Worm (Caenorhabditis elegans): ENCODE results near the gene F29C12.6.
"Not testable (repeated sequence)": the region's sequence is repeated elsewhere in the genome, so short reads cannot be mapped to it uniquely, and the experiment has no call there.

The F29C12.6 gene

DNA sequence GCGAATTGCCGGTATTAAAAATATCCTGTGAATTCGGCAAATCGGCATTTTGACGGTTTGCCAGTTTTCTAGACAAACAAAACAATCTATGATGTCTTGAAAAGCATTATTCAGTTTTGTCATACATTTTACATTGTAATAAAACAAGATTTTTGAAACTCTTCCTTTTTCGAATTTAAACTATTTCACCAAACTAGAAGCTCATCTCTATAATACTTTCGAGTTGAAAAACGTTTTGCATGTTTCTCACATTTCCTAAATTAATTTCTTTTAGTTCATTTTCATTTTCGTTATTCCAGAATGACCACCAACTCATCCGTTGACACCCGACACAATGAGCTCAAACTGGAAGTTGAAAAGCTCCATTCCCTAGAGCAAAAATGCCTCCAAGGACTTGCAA is at the start of gene F29C12.6:
Gene F29C12.6, plus strand, starts transcription at position 301 of the 400 bp plus-strand sequence.
- no peak for TF ChIP-seq dao-5 (tag; optimal IDR thresholded peaks at IDR 0.05)
- no peak for TF ChIP-seq him-1 (tag; optimal IDR thresholded peaks at IDR 0.05)
- TF ChIP-seq W03F9.2 (tag; optimal IDR thresholded peaks at IDR 0.05), result no peak

DNA sequence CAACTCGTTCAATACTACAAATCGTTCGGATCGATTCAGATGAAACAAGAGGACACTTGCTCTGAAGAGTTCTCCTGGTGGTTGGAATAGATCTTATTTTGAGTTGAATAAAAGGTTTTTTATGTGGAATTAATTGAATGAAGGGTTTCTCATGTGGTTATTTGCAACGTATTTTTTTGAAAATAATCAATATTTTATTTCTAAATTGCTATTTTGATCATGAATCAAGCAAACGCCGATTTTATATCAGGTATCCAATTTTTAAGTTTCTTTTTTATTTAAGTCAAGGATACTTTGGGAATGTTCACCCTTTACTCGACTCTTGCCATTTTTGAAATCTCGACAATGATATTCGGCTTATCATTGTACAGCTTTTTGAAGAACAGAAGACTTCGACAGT is 49.1 kb upstream of the F29C12.6 start, which contains the start of gene Y81G3A.2:
Gene Y81G3A.2, plus strand, starts transcription at position 301 of the 400 bp plus-strand sequence.
- not testable (repeated sequence) for TF ChIP-seq W03F9.2, dao-5, him-1 (tag; optimal IDR thresholded peaks at IDR 0.05)

DNA sequence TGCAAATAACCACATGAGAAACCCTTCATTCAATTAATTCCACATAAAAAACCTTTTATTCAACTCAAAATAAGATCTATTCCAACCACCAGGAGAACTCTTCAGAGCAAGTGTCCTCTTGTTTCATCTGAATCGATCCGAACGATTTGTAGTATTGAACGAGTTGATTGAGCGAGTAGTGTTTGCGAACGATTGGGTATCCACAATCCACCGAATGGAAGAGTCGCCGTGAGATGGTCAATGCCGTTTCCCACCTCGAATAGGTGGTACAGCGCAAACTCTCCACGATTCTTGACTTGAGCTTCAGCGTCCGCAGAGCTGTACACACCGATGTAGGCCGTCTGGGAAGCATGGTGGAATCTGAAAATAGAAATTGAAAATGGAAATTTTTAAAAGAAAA is 47.3 kb upstream of the F29C12.6 start, which contains the start of gene Y81G3A.6:
Gene Y81G3A.6, minus strand, starts transcription at position 101 of the 400 bp plus-strand sequence.
- not testable (repeated sequence) for TF ChIP-seq W03F9.2, him-1, dao-5 (tag; optimal IDR thresholded peaks at IDR 0.05)

DNA sequence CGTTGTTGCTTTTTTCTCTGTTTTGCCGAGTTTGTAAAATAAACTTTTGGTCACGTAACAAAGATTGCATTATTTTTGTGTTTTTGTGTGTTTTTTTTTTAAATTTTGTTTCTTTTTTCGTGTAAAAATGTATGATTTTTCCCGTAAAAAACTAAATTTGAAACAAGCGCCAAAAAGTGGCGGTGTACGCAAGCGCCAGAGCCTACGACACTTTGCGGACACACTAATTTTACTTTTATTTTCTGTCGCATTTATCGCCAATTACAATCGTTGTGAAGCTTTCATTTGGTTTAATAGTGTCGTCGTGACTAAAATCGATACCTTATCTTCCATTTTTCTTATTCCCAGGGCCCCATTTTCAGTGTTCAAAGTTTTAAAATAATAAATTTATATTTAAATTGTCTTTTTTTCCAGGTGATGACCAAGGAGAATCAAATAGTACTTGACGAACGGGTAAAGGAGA is 45.9 kb upstream of the F29C12.6 start, which contains the start of the genes Y81G3A.1 and gcn-2:
Gene Y81G3A.1, minus strand, starts transcription at position 175 of the 463 bp plus-strand sequence.
Gene gcn-2, plus strand, starts transcription at position 413 of the 463 bp plus-strand sequence.
- TF ChIP-seq W03F9.2 (tag; optimal IDR thresholded peaks at IDR 0.05), result no peak
- TF ChIP-seq dao-5 (tag; optimal IDR thresholded peaks at IDR 0.05), result no peak
- TF ChIP-seq him-1 (tag; optimal IDR thresholded peaks at IDR 0.05), result no peak

DNA sequence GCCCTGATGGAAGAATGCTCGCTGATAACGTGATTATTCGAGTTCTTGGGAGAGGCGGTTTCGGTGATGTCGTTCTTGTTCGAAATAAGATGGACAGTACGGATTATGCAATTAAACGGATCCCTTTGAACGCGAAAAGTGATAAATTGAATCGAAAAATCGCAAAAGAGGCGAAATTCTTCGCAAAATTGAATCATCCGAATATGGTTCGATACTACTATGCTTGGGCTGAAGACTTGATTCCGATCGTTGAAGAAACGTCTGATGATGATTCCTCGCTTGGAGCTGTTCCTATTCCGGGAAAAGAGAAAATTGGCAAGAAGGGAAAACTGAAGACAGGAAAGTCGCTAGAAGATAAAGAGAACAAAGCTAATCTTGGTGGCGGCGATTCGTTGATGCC is 43.8 kb upstream of the F29C12.6 start:
- TF ChIP-seq dao-5 (tag; optimal IDR thresholded peaks at IDR 0.05), result no peak

DNA sequence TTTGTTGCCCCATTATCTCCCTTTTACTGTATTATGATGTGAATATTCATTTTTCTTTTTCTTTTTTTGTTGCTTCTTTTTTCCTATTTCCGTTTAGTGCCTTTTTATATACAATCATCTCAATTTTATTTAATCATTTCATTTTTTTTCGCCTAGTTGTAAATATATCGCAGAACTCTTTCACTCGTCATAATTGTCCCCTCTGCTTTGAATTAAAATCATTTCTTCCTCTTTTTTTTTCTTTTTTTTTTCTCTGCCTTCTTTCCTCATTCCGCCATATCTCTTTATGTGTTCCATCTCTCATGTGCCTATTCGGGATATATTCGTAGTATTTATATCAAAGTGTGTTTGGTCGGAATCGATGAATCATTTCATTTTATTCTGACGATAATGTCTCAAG is 38.6 kb upstream of the F29C12.6 start, which contains the start of gene Y81G3A.4:
Gene Y81G3A.4, plus strand, starts transcription at position 301 of the 400 bp plus-strand sequence.
- TF ChIP-seq him-1 (tag; optimal IDR thresholded peaks at IDR 0.05) (no peak), W03F9.2 (tag; optimal IDR thresholded peaks at IDR 0.05) (no peak), dao-5 (tag; optimal IDR thresholded peaks at IDR 0.05) (no peak)

DNA sequence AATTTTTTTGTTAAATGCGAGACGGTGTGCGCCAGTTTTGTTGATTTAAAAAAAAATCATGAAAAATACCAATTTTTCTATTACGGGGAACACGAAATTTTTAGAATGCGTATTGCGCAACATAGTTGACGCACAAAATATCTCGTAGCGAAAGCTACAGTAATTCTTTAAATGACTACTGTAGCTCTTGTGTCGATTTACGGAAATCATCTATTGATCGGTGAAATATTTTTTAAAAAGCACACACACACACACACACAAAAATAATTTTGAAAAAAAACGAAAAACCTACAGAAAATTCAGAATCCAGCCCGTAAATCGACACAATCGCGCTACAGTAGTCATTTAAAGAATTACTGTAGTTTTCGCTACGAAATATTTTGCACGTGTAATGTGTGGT is 37.8 kb upstream of the F29C12.6 start:
- no peak for TF ChIP-seq dao-5 (tag; optimal IDR thresholded peaks at IDR 0.05)
- no peak for TF ChIP-seq W03F9.2 (tag; optimal IDR thresholded peaks at IDR 0.05)
- no peak for TF ChIP-seq him-1 (tag; optimal IDR thresholded peaks at IDR 0.05)

DNA sequence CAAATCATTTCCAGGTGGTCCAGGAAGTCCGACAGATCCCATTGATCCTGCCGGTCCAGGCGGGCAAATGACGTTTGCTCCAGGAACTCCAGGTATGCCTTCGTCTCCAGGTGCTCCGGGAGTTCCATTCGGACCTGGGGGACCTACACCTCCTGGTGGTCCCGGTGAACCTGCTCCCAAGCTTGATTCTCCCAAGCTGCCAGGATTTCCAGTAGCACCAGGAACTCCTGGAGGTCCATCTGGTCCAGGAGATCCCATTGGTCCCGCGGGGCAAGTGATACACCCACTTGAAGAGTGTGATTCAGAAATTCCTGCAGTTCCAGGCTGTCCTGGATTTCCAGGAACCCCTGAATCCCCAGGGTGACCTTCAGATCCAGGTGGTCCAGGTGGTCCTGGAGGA is 33.4 kb upstream of the F29C12.6 start:
- no peak for TF ChIP-seq W03F9.2 (tag; optimal IDR thresholded peaks at IDR 0.05)
- TF ChIP-seq him-1 (tag; optimal IDR thresholded peaks at IDR 0.05), result no peak

DNA sequence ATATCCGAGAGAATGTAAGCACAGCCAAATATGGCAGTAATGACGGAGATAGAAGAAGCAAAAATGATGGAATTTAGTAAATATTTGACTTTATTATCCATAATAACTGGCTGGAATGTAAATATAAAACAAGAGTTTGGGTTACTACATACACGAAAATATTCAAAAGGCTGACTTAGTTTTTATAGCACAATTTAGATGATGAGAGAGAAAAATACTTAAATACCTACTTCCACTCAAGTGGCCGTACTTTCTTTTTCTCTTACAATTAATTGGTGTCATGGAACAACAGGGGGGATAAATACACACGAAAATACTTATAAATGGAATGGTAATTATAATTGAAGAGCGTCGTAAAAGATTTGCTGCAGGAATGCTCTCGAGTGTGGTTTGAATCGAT is 31.5 kb upstream of the F29C12.6 start, which contains the start of gene col-86:
Gene col-86, minus strand, starts transcription at position 101 of the 400 bp plus-strand sequence.
- TF ChIP-seq him-1 (tag; optimal IDR thresholded peaks at IDR 0.05) (no peak), W03F9.2 (tag; optimal IDR thresholded peaks at IDR 0.05) (no peak), dao-5 (tag; optimal IDR thresholded peaks at IDR 0.05) (no peak)

DNA sequence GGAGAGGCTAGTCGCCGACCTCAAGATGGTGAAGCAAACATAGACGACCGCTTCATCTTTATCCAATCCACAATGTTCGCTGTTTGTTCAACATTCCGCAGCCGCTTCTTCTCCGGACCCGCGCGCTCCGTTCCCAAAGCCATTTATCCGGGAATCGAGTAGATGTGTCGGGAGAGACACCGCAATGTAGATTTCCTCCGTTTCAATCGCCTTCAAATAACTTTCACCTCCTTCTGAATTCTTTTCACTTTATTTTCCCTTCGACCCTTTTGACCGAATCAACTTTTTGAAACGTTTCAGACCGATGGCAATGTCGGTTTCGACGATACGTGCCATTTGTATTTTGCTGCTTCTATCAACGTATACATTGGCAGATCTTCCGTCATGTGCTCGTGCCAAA is 22.0 kb upstream of the F29C12.6 start, which contains the start of gene pqn-32:
Gene pqn-32, plus strand, starts transcription at position 301 of the 400 bp plus-strand sequence.
- TF ChIP-seq him-1 (tag; optimal IDR thresholded peaks at IDR 0.05), result no peak
- TF ChIP-seq dao-5 (tag; optimal IDR thresholded peaks at IDR 0.05), result no peak
- no peak for TF ChIP-seq W03F9.2 (tag; optimal IDR thresholded peaks at IDR 0.05)

DNA sequence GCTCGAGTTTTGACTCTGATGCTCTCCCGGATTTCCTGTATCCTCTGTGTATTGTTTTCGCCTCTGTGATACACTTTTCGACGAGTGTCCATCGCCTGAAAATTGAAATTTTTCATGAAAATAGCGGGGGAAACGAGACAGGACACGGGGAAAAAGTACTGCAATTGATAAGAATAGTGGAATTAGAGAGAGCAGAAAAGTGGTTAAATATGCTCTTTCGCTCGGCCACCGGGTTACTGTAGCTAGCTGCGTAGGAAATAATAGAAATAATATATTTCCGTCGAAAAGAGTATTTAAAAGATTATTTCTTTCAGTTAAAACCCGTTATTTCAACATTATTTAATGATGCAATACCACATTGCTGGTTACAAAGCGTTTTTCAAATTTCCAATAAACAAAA is 13.0 kb upstream of the F29C12.6 start, which contains the start of gene rict-1:
Gene rict-1, minus strand, starts transcription at position 101 of the 400 bp plus-strand sequence.
- TF ChIP-seq him-1 (tag; optimal IDR thresholded peaks at IDR 0.05) (no peak), W03F9.2 (tag; optimal IDR thresholded peaks at IDR 0.05) (no peak), dao-5 (tag; optimal IDR thresholded peaks at IDR 0.05) (no peak)

DNA sequence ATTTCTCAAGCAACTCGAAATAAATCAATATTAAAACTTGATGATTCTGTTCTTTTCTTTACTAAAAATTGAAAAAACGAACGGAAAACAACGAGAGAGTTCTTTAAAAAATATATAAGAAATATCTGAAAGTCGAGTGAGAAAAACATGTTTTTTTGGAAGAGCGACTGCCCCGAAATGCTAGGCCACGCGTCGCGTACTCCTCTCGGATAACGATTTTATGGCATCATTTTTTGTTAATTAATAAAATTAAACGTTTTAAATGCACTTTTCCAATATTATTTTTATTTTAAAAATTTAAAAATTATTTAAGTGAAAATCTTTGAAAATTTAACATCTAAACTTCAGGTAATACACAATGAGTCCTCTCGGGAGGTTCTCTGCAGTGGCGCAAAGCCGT is 12.6 kb upstream of the F29C12.6 start, which contains the start of gene gfm-1:
Gene gfm-1, plus strand, starts transcription at position 349 of the 400 bp plus-strand sequence.
- peak; percentile 82 for TF ChIP-seq W03F9.2 (tag; optimal IDR thresholded peaks at IDR 0.05)
- TF ChIP-seq him-1 (tag; optimal IDR thresholded peaks at IDR 0.05), result no peak

DNA sequence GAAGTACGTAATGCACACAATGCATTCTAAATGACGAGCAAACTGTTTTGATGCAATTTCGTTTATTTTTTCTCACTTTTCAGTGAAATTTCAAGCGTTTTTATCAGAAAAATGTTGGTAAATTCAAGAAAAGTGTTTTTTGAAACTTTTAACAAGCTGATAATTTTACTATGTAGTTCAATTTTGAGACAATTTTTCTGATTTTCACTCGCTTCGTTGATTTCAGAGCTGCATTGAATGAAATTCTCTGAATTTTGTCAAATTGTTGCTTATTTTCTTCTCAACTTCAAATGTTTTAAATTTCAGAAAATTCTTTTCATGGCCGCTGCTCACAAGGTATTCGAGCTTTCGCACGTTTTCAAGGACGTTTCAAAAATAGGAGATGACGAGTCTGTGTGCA is 7.0 kb upstream of the F29C12.6 start, which contains the start of gene bath-45:
Gene bath-45, plus strand, starts transcription at position 301 of the 400 bp plus-strand sequence.
- TF ChIP-seq W03F9.2 (tag; optimal IDR thresholded peaks at IDR 0.05) (no peak), him-1 (tag; optimal IDR thresholded peaks at IDR 0.05) (no peak), dao-5 (tag; optimal IDR thresholded peaks at IDR 0.05) (no peak)

DNA sequence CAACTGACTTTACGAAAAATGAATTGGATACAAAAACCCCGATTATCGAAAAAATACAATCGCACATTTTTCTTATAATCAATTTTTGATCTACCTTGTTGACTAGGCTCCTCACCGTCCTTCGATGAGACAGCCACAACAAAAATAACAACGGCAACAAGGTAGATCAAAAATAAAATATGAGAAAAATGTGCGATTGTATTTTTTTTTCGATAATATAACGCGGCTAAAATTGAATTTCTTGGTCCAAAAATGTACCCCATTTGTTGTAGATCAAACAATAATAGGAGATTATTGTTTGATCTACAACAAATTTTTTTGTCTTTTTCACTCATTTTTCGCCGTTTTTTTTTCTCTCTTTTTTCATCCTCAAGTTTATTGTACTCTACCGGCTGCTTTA is 874 bp downstream of the F29C12.6 start:
- no peak for TF ChIP-seq him-1 (tag; optimal IDR thresholded peaks at IDR 0.05)
- no peak for TF ChIP-seq dao-5 (tag; optimal IDR thresholded peaks at IDR 0.05)
- no peak for TF ChIP-seq W03F9.2 (tag; optimal IDR thresholded peaks at IDR 0.05)

DNA sequence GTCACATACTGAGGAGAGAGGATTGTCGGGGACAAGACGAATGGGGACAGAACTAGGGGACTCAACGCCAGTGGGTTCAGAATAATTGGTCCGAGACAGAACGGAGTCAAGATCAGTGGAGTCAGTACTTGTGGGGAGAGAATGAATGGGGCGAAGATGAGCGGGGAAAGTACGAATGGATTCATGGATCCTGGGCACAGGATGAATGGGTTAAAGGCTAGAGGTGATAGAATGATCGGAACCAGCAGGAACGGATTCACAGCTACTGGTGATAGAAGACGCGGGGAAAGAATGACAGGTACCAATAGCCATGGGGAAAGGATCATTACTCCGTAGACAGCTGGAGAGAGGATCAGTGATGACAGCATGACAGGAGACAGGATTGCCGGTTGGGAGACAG is 9.9 kb downstream of the F29C12.6 start:
- TF ChIP-seq W03F9.2 (tag; optimal IDR thresholded peaks at IDR 0.05) (no peak), dao-5 (tag; optimal IDR thresholded peaks at IDR 0.05) (no peak), him-1 (tag; optimal IDR thresholded peaks at IDR 0.05) (no peak)
